Worm (Caenorhabditis elegans): ENCODE data around the gene mlt-11.

mlt-11 gene

ce11 chrV:20716830-20717441 is 49.9 kb downstream of the mlt-11 start:
- TF ChIP-seq zip-8 (tag; optimal IDR thresholded peaks at IDR 0.05) (no peak), sptf-1 (tag; optimal IDR thresholded peaks at IDR 0.05) (no peak), nhr-76 (tag; optimal IDR thresholded peaks at IDR 0.05) (no peak), drap-1 (GFP tag; optimal IDR thresholded peaks at IDR 0.05) (no peak), bed-3 (GFP tag; optimal IDR thresholded peaks at IDR 0.05) (no peak), unc-39 (tag; optimal IDR thresholded peaks at IDR 0.05) (no peak), elt-3 (tag; optimal IDR thresholded peaks at IDR 0.05) (no peak), tbx-8 (GFP tag; optimal IDR thresholded peaks at IDR 0.05) (no peak), blmp-1 (tag; optimal IDR thresholded peaks at IDR 0.05) (no peak), ztf-11 (tag; optimal IDR thresholded peaks at IDR 0.05) (no peak)

DNA sequence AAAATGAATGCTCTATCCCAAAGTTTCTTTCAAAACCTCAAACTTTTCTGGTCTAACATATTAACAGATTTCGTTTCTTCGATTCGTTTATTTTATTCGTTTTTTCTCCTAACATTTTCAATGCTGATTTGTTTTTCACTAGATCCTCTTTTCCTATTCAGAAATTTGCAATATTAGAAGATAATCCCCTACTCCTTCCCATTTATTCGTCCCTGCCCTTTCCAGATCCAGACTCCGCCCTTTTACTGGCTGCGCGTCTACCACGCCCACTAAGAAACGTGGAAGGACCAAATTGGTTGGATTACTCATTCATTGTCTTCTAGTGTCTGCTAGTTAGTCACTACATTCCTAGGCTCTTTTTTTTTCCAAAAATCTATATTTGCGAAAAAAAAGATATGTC is 54.9 kb downstream of the mlt-11 start, which contains the start of gene Y44A6C.2:
Y44A6C.2 (plus strand) TSS at position 301 of the 400 bp plus-strand sequence.
- TF ChIP-seq lin-32 (GFP tag; optimal IDR thresholded peaks at IDR 0.05), result no peak
- no peak for TF ChIP-seq elt-3 (tag; optimal IDR thresholded peaks at IDR 0.05)
- TF ChIP-seq cnd-1 (tag; optimal IDR thresholded peaks at IDR 0.05), result no peak
- TF ChIP-seq blmp-1 (tag; optimal IDR thresholded peaks at IDR 0.05), result no peak
- no peak for TF ChIP-seq ceh-43 (GFP tag; optimal IDR thresholded peaks at IDR 0.05)
- TF ChIP-seq unc-120 (tag; optimal IDR thresholded peaks at IDR 0.05; ENCODE audit: poor library complexity, severe bottlenecking), result no peak
- TF ChIP-seq mep-1 (tag; optimal IDR thresholded peaks at IDR 0.05), result no peak
- TF ChIP-seq mls-2 (tag; optimal IDR thresholded peaks at IDR 0.05), result no peak
- TF ChIP-seq ceh-83 (GFP tag; optimal IDR thresholded peaks at IDR 0.05), result no peak
- no peak for TF ChIP-seq sem-2 (GFP tag; optimal IDR thresholded peaks at IDR 0.05)
- TF ChIP-seq lin-13 (tag; optimal IDR thresholded peaks at IDR 0.05), result no peak
- TF ChIP-seq flh-1 (GFP tag; optimal IDR thresholded peaks at IDR 0.05), result no peak
- TF ChIP-seq ham-2 (GFP tag; optimal IDR thresholded peaks at IDR 0.05), result no peak
- no peak for TF ChIP-seq mab-5 (tag; optimal IDR thresholded peaks at IDR 0.05)
- no peak for TF ChIP-seq lsy-2 (tag; optimal IDR thresholded peaks at IDR 0.05)
- no peak for TF ChIP-seq snpc-4 (tag; optimal IDR thresholded peaks at IDR 0.05)
- TF ChIP-seq nhr-12 (tag; optimal IDR thresholded peaks at IDR 0.05), result no peak
- no peak for TF ChIP-seq sptf-1 (tag; optimal IDR thresholded peaks at IDR 0.05)

ce11 chrV:20722447-20722846 is 55.4 kb downstream of the mlt-11 start:
- TF ChIP-seq tbx-8 (GFP tag; optimal IDR thresholded peaks at IDR 0.05) (no peak), nhr-12 (tag; optimal IDR thresholded peaks at IDR 0.05) (no peak), ceh-83 (GFP tag; optimal IDR thresholded peaks at IDR 0.05) (no peak), lin-32 (GFP tag; optimal IDR thresholded peaks at IDR 0.05) (no peak), zip-8 (tag; optimal IDR thresholded peaks at IDR 0.05) (no peak), lin-13 (tag; optimal IDR thresholded peaks at IDR 0.05) (no peak), ham-2 (GFP tag; optimal IDR thresholded peaks at IDR 0.05) (no peak), nhr-2 (tag; optimal IDR thresholded peaks at IDR 0.05) (no peak), mab-5 (tag; optimal IDR thresholded peaks at IDR 0.05) (no peak)

DNA sequence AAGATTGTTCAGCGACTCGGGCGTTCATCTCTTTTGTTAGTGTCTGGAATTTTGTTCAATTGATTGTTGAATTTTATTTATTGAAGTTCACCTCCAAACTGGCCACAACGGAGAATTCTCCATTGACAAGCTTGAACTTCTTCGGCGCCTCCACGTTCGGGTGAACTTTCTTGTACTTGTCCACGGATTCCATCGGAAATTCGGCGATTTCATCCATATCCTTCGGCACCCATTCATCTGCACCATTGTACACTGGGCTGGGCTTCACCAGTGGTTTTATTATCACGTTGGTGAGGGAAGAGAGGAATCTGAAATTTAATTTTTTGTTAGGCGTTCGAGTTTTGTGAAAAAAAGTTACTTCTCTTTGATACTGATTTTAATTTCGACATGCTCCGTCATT is 60.5 kb downstream of the mlt-11 start:
- TF ChIP-seq unc-39 (tag; optimal IDR thresholded peaks at IDR 0.05) (no peak), mls-2 (tag; optimal IDR thresholded peaks at IDR 0.05) (no peak), hlh-1 (tag; optimal IDR thresholded peaks at IDR 0.05) (no peak), elt-3 (tag; optimal IDR thresholded peaks at IDR 0.05) (no peak), pha-4 (tag; optimal IDR thresholded peaks at IDR 0.05) (no peak), mep-1 (tag; optimal IDR thresholded peaks at IDR 0.05) (no peak), nhr-28 (tag; optimal IDR thresholded peaks at IDR 0.05) (no peak), ceh-39 (tag; optimal IDR thresholded peaks at IDR 0.05) (no peak), flh-1 (GFP tag; optimal IDR thresholded peaks at IDR 0.05) (no peak), lin-32 (GFP tag; optimal IDR thresholded peaks at IDR 0.05) (no peak), M03D4.4 (tag; optimal IDR thresholded peaks at IDR 0.05) (no peak)

All from whole organism, mixed stage, embryonic.